Worm (Caenorhabditis elegans) whole organism, midembryonic: ENCODE data around the gene srh-240.

Experiments
- T22C8.4 ChIP-seq: fragments of 200-800 bp; sonication (Bioruptor generic); IDR thresholded peaks from 2 replicates; pipeline ENCODE4 v1.3.6; 2022; ENCODE audit warnings: missing genetic modification characterization, missing compliant biosample characterization
- cog-1 ChIP-seq: sonication (generic microtip); optimal IDR thresholded peaks from 2 replicates; lab custom pipeline; 2016; ENCODE audit warnings: missing genetic modification characterization, missing compliant biosample characterization
- flt-1 ChIP-seq: fragments of 200-800 bp; sonication (Bioruptor generic); IDR thresholded peaks from 2 replicates; pipeline ENCODE4 v1.3.6; 2022; ENCODE audit warnings: missing genetic modification characterization, missing compliant biosample characterization
- med-1 ChIP-seq: sonication (generic microtip); optimal IDR thresholded peaks from 2 replicates; lab custom pipeline; 2017; ENCODE audit warnings: missing genetic modification characterization, mild to moderate bottlenecking, missing compliant biosample characterization, antibody characterized with exemption, missing genetic modification reagents; ENCODE audit not compliant: insufficient read depth
- ref-1 ChIP-seq: fragments of 200-800 bp; sonication (Bioruptor generic); conservative IDR thresholded peaks from 2 replicates; pipeline ENCODE4 v1.3.6; 2022; ENCODE audit warnings: missing genetic modification reagents, missing genetic modification characterization, missing compliant biosample characterization
- tab-1 ChIP-seq: fragments of 200-800 bp; sonication (Bioruptor generic); IDR thresholded peaks from 2 replicates; pipeline ENCODE4 v1.3.6; 2022; ENCODE audit warnings: missing genetic modification characterization, missing compliant biosample characterization
- ztf-29 ChIP-seq: fragments of 200-800 bp; sonication (Bioruptor generic); IDR thresholded peaks from 2 replicates; pipeline ENCODE4 v1.3.6; 2022; ENCODE audit warnings: missing genetic modification reagents, missing genetic modification characterization, missing compliant biosample characterization

- TF ChIP-seq ztf-29 (GFP tag; lab: Robert Waterston, UW) (no peak), T22C8.4 (GFP tag; lab: Robert Waterston, UW) (no peak), med-1 (GFP tag; lab: Kevin White, UChicago) (no peak), flt-1 (no peak), tab-1 (GFP tag; lab: Robert Waterston, UW) (no peak), cog-1 (tag; lab: Kevin White, UChicago) (no peak), ref-1 (GFP tag; lab: Robert Waterston, UW) (no peak)
Observed at ce11 chrV:2848290-2848937, 16.6 kb upstream of the srh-240 start, which contains the start of gene srj-49.
